Worm (Caenorhabditis elegans): ENCODE data around the gene nlp-7.

Gene nlp-7

ce11 chrX:8549026-8549425 lies 44.0 kb upstream of the nlp-7 start, which contains the start of gene D2021.4:
TSS of gene D2021.4 (minus strand) at chrX:8549073.
- TF ChIP-seq F13H6.1 (tag; optimal IDR thresholded peaks at IDR 0.05): peak; percentile 46
- TF ChIP-seq zag-1 (tag; optimal IDR thresholded peaks at IDR 0.05): no peak
- TF ChIP-seq snpc-4 (tag; optimal IDR thresholded peaks at IDR 0.05): no peak
- TF ChIP-seq nhr-10 (tag; optimal IDR thresholded peaks at IDR 0.05): no peak
- TF ChIP-seq nhr-129 (tag; optimal IDR thresholded peaks at IDR 0.05): no peak
- no peak for TF ChIP-seq sem-4 (tag; optimal IDR thresholded peaks at IDR 0.05)
- no peak for TF ChIP-seq lin-11 (tag; optimal IDR thresholded peaks at IDR 0.05)
- no peak for TF ChIP-seq blmp-1 (tag; optimal IDR thresholded peaks at IDR 0.05; ENCODE audit: insufficient read depth)
- no peak for TF ChIP-seq nhr-11 (tag; optimal IDR thresholded peaks at IDR 0.05)
- peak; percentile 34 for TF ChIP-seq fos-1 (tag; optimal IDR thresholded peaks at IDR 0.05)
- TF ChIP-seq elt-1 (tag; optimal IDR thresholded peaks at IDR 0.05): no peak
- TF ChIP-seq crh-2 (tag; optimal IDR thresholded peaks at IDR 0.05): peak; percentile 52
- no peak for TF ChIP-seq ZK546.5 (tag; optimal IDR thresholded peaks at IDR 0.05)
- no peak for TF ChIP-seq mdl-1 (tag; optimal IDR thresholded peaks at IDR 0.05)
- TF ChIP-seq lin-13 (GFP tag; optimal IDR thresholded peaks at IDR 0.05): no peak
- TF ChIP-seq sma-9 (GFP tag; optimal IDR thresholded peaks at IDR 0.05): peak; percentile 24
- no peak for TF ChIP-seq sma-9 (tag; optimal IDR thresholded peaks at IDR 0.05)
- no peak for TF ChIP-seq ztf-1 (GFP tag; conservative IDR thresholded peaks at IDR 0.05)

ce11 chrX:8550099-8550498 lies 42.9 kb upstream of the nlp-7 start:
- no peak for TF ChIP-seq elt-1 (tag; optimal IDR thresholded peaks at IDR 0.05)
- TF ChIP-seq ama-1 (optimal IDR thresholded peaks at IDR 0.05): no peak
- TF ChIP-seq ceh-82 (tag; optimal IDR thresholded peaks at IDR 0.05): no peak
- TF ChIP-seq nhr-237 (tag; optimal IDR thresholded peaks at IDR 0.05): no peak
- TF ChIP-seq unc-39 (tag; optimal IDR thresholded peaks at IDR 0.05): no peak
- no peak for TF ChIP-seq unc-55 (GFP tag; optimal IDR thresholded peaks at IDR 0.05)
- TF ChIP-seq dmd-4 (tag; optimal IDR thresholded peaks at IDR 0.05): no peak
- no peak for TF ChIP-seq aly-2 (tag; optimal IDR thresholded peaks at IDR 0.05)
- TF ChIP-seq lin-13 (GFP tag; optimal IDR thresholded peaks at IDR 0.05): peak; percentile 41
- no peak for TF ChIP-seq Y55F3AM.14 (GFP tag; optimal IDR thresholded peaks at IDR 0.05)
- TF ChIP-seq ZK546.5 (tag; optimal IDR thresholded peaks at IDR 0.05): no peak
- TF ChIP-seq peb-1 (tag; optimal IDR thresholded peaks at IDR 0.05): no peak
- peak; percentile 41 for TF ChIP-seq sem-4 (tag; optimal IDR thresholded peaks at IDR 0.05)
- peak; percentile 64 for TF ChIP-seq F13H6.1 (tag; optimal IDR thresholded peaks at IDR 0.05)
- peak; percentile 95 for TF ChIP-seq nhr-25 (tag; optimal IDR thresholded peaks at IDR 0.05)
- no peak for TF ChIP-seq lin-39 (tag; optimal IDR thresholded peaks at IDR 0.05)
- TF ChIP-seq fos-1 (tag; optimal IDR thresholded peaks at IDR 0.05): peak; percentile 66
- TF ChIP-seq mbf-1 (tag; optimal IDR thresholded peaks at IDR 0.05): no peak
- no peak for TF ChIP-seq ztf-1 (GFP tag; conservative IDR thresholded peaks at IDR 0.05)
- no peak for TF ChIP-seq lin-11 (tag; optimal IDR thresholded peaks at IDR 0.05)
- peak; percentile 73 for TF ChIP-seq nhr-6 (tag; optimal IDR thresholded peaks at IDR 0.05)
- peak; percentile 77 for TF ChIP-seq ceh-16 (tag; optimal IDR thresholded peaks at IDR 0.05)
- no peak for TF ChIP-seq nhr-77 (tag; optimal IDR thresholded peaks at IDR 0.05)
- no peak for TF ChIP-seq elt-3 (tag; optimal IDR thresholded peaks at IDR 0.05)
- peak; percentile 49 to 88 for TF ChIP-seq mdl-1 (tag; optimal IDR thresholded peaks at IDR 0.05)
- TF ChIP-seq sma-9 (GFP tag; optimal IDR thresholded peaks at IDR 0.05): peak; percentile 82
- no peak for TF ChIP-seq sma-9 (tag; optimal IDR thresholded peaks at IDR 0.05)
- no peak for TF ChIP-seq ztf-4 (tag; optimal IDR thresholded peaks at IDR 0.05)
- TF ChIP-seq gmeb-1 (tag; optimal IDR thresholded peaks at IDR 0.05): peak; percentile 47
- no peak for TF ChIP-seq R02D3.7 (tag; optimal IDR thresholded peaks at IDR 0.05)
- peak; percentile 94 for TF ChIP-seq blmp-1 (tag; optimal IDR thresholded peaks at IDR 0.05; ENCODE audit: insufficient read depth)
- TF ChIP-seq nhr-23 (tag; optimal IDR thresholded peaks at IDR 0.05): no peak
- TF ChIP-seq nhr-129 (tag; optimal IDR thresholded peaks at IDR 0.05): peak; percentile 72
- TF ChIP-seq crh-2 (tag; optimal IDR thresholded peaks at IDR 0.05): peak; percentile 80
- no peak for TF ChIP-seq unc-62 (GFP tag; optimal IDR thresholded peaks at IDR 0.05)
- TF ChIP-seq ztf-11 (tag; optimal IDR thresholded peaks at IDR 0.05): no peak
- TF ChIP-seq alr-1 (tag; optimal IDR thresholded peaks at IDR 0.05): no peak
- no peak for TF ChIP-seq zag-1 (tag; optimal IDR thresholded peaks at IDR 0.05)
- peak; percentile 40 for TF ChIP-seq egl-27 (tag; optimal IDR thresholded peaks at IDR 0.05)
- TF ChIP-seq mab-5 (tag; optimal IDR thresholded peaks at IDR 0.05): no peak
- no peak for TF ChIP-seq skn-1 (tag; optimal IDR thresholded peaks at IDR 0.05)
- TF ChIP-seq nhr-21 (tag; optimal IDR thresholded peaks at IDR 0.05): peak; percentile 66
- no peak for TF ChIP-seq snpc-4 (tag; optimal IDR thresholded peaks at IDR 0.05)
- TF ChIP-seq sma-3 (GFP tag; optimal IDR thresholded peaks at IDR 0.05): peak; percentile 70
- no peak for TF ChIP-seq nhr-10 (tag; optimal IDR thresholded peaks at IDR 0.05)
- TF ChIP-seq C34F6.9 (tag; optimal IDR thresholded peaks at IDR 0.05): peak; percentile 68
- TF ChIP-seq lsy-2 (tag; optimal IDR thresholded peaks at IDR 0.05): peak in 1 of 2 experiments; percentile 40
- TF ChIP-seq nhr-11 (tag; optimal IDR thresholded peaks at IDR 0.05): no peak
- TF ChIP-seq nhr-12 (tag; optimal IDR thresholded peaks at IDR 0.05): no peak
